Fruit fly (Drosophila melanogaster) whole organism, embryonic: ENCODE measurements around the gene Sfp77F.

Source experiments
- Awh ChIP-seq: fragments of 200-800 bp; sonication (Bioruptor generic); IDR thresholded peaks from 2 replicates; pipeline ENCODE4, ENCODE4 v1.3.6; 2022; ENCODE audit warnings: missing biosample characterization, missing genetic modification characterization
- Blimp-1 ChIP-seq: fragments of 200-800 bp; sonication (Bioruptor generic); optimal IDR thresholded peaks from 3 replicates; lab custom pipeline; 2018; ENCODE audit warnings: missing biosample characterization, missing genetic modification characterization, mild to moderate bottlenecking, moderate library complexity, missing genetic modification reagents
- CG11398 ChIP-seq: fragments of 200-800 bp; sonication (Bioruptor generic); optimal IDR thresholded peaks from 2 replicates; lab custom pipeline; 2016; ENCODE audit warnings: missing biosample characterization, missing genetic modification characterization
- CG11504 ChIP-seq: fragments of 200-800 bp; sonication (Bioruptor generic); optimal IDR thresholded peaks from 3 replicates; lab custom pipeline; 2019; ENCODE audit warnings: missing biosample characterization, mild to moderate bottlenecking, missing genetic modification characterization, moderate library complexity
- CG11723 ChIP-seq: fragments of 200-800 bp; sonication (Bioruptor generic); optimal IDR thresholded peaks from 2 replicates; lab custom pipeline; 2017; ENCODE audit warnings: missing biosample characterization, mild to moderate bottlenecking, missing genetic modification characterization
- CG12155 ChIP-seq: fragments of 200-800 bp; sonication (Bioruptor generic); optimal IDR thresholded peaks from 3 replicates; lab custom pipeline; 2016; ENCODE audit warnings: missing biosample characterization, missing genetic modification characterization
- CG12219 ChIP-seq: fragments of 200-800 bp; sonication (Bioruptor generic); optimal IDR thresholded peaks from 3 replicates; lab custom pipeline; 2018; ENCODE audit warnings: missing biosample characterization, mild to moderate bottlenecking, missing genetic modification characterization
- CG14014 ChIP-seq: fragments of 200-800 bp; sonication (Bioruptor generic); IDR thresholded peaks from 2 replicates; pipeline ENCODE4 v1.3.6; 2022; ENCODE audit warnings: missing biosample characterization, missing genetic modification characterization
- CG14441 ChIP-seq: fragments of 200-800 bp; sonication (Bioruptor generic); IDR thresholded peaks from 2 replicates; pipeline ENCODE4 v1.3.6; 2022; ENCODE audit warnings: missing biosample characterization, missing genetic modification characterization
- CG17612 ChIP-seq: fragments of 200-800 bp; sonication (Bioruptor generic); IDR thresholded peaks from 2 replicates; pipeline ENCODE4 v1.3.6; 2022; ENCODE audit warnings: missing biosample characterization, missing genetic modification characterization
- CG17802 ChIP-seq: fragments of 200-800 bp; sonication (Bioruptor generic); optimal IDR thresholded peaks from 2 replicates; lab custom pipeline; 2018; ENCODE audit warnings: missing biosample characterization, mild to moderate bottlenecking, missing genetic modification characterization, moderate library complexity
- CG18262 ChIP-seq: fragments of 200-800 bp; optimal IDR thresholded peaks from 3 replicates; lab custom pipeline; 2019; ENCODE audit warnings: missing biosample characterization, mild to moderate bottlenecking, missing genetic modification characterization, moderate library complexity
- CG1832 ChIP-seq: fragments of 200-800 bp; sonication (Bioruptor generic); optimal IDR thresholded peaks from 2 replicates; lab custom pipeline; 2017; ENCODE audit warnings: missing biosample characterization, mild to moderate bottlenecking, missing genetic modification characterization, inconsistent platforms
- CG2120 ChIP-seq: fragments of 200-800 bp; sonication (Bioruptor generic); optimal IDR thresholded peaks from 3 replicates; lab custom pipeline; 2016; ENCODE audit warnings: missing biosample characterization, missing genetic modification characterization
- CG2199 ChIP-seq: fragments of 200-800 bp; sonication (Bioruptor generic); IDR thresholded peaks from 3 replicates; pipeline ENCODE4 v1.3.6; 2022; ENCODE audit warnings: missing biosample characterization, missing genetic modification characterization
- CG2712 ChIP-seq: fragments of 200-800 bp; optimal IDR thresholded peaks from 3 replicates; lab custom pipeline; 2019; ENCODE audit warnings: missing biosample characterization, mild to moderate bottlenecking, missing genetic modification characterization, moderate library complexity
- CG31441 ChIP-seq: fragments of 200-800 bp; sonication (Bioruptor generic); IDR thresholded peaks from 2 replicates; pipeline ENCODE4 v1.3.6; 2022; ENCODE audit warnings: missing biosample characterization, missing genetic modification characterization
- CG42726 ChIP-seq: fragments of 200-800 bp; sonication (Bioruptor generic); IDR thresholded peaks from 2 replicates; pipeline ENCODE4 v1.3.6; 2022; ENCODE audit warnings: missing biosample characterization, missing genetic modification characterization; ENCODE audit not compliant: partially characterized antibody
- CG4820 ChIP-seq: fragments of 200-800 bp; sonication (Bioruptor generic); optimal IDR thresholded peaks from 3 replicates; lab custom pipeline; 2016; ENCODE audit warnings: missing biosample characterization, missing genetic modification characterization
- CG6813 ChIP-seq: fragments of 200-800 bp; sonication (Bioruptor generic); optimal IDR thresholded peaks from 2 replicates; lab custom pipeline; 2017; ENCODE audit warnings: missing biosample characterization, missing genetic modification characterization, mild to moderate bottlenecking, moderate library complexity, missing genetic modification reagents
- CG7745 ChIP-seq: fragments of 200-800 bp; sonication (Bioruptor generic); optimal IDR thresholded peaks from 2 replicates; lab custom pipeline; 2018; ENCODE audit warnings: missing biosample characterization, mild to moderate bottlenecking, missing genetic modification characterization, moderate library complexity
- CG8388 ChIP-seq: fragments of 200-800 bp; sonication (Bioruptor generic); optimal IDR thresholded peaks from 2 replicates; lab custom pipeline; 2019; ENCODE audit warnings: missing biosample characterization, mild to moderate bottlenecking, missing genetic modification characterization, moderate library complexity
- Ets65A ChIP-seq: fragments of 200-800 bp; sonication (Bioruptor generic); peaks from one replicate; lab custom pipeline; 2016; ENCODE audit warnings: missing biosample characterization, missing genetic modification characterization
- Fer2 ChIP-seq: fragments of 200-800 bp; sonication (Bioruptor generic); optimal IDR thresholded peaks from 2 replicates; lab custom pipeline; 2018; ENCODE audit warnings: missing biosample characterization, mild to moderate bottlenecking, missing genetic modification characterization, moderate library complexity
- Mrtf ChIP-seq: fragments of 200-800 bp; sonication (Bioruptor generic); IDR thresholded peaks from 3 replicates; pipeline ENCODE4 v1.3.6; 2022; ENCODE audit warnings: missing biosample characterization, missing genetic modification characterization
- NFAT ChIP-seq: fragments of 200-800 bp; sonication (Bioruptor generic); IDR thresholded peaks from 2 replicates; pipeline ENCODE4 v1.3.6; 2022; ENCODE audit warnings: missing biosample characterization, missing genetic modification characterization
- Nf-YC ChIP-seq: fragments of 200-800 bp; optimal IDR thresholded peaks from 3 replicates; lab custom pipeline; 2019; ENCODE audit warnings: missing biosample characterization, mild to moderate bottlenecking, missing genetic modification characterization, moderate library complexity
- YL-1 ChIP-seq: fragments of 200-800 bp; sonication (Bioruptor generic); optimal IDR thresholded peaks from 3 replicates; lab custom pipeline; 2017; ENCODE audit warnings: missing biosample characterization, mild to moderate bottlenecking, missing genetic modification characterization
- ap ChIP-seq: fragments of 200-800 bp; sonication (Bioruptor generic); IDR thresholded peaks from 2 replicates; pipeline ENCODE4 v1.3.6; 2022; ENCODE audit warnings: missing biosample characterization, missing genetic modification characterization
- bigmax ChIP-seq: fragments of 200-800 bp; sonication (Bioruptor generic); optimal IDR thresholded peaks from 2 replicates; lab custom pipeline; 2018; ENCODE audit warnings: missing biosample characterization, mild to moderate bottlenecking, missing genetic modification characterization
- bsh ChIP-seq, 2 experiments: fragments of 200-800 bp; sonication (Bioruptor generic); optimal IDR thresholded peaks; 2 replicates each; lab custom pipeline; 2017 to 2018; ENCODE audit warnings: mild to moderate bottlenecking in 2 of 2, missing biosample characterization in 2 of 2, missing genetic modification characterization in 2 of 2, moderate library complexity in 1 of 2
- cg ChIP-seq: fragments of 200-800 bp; sonication (Bioruptor generic); optimal IDR thresholded peaks from 3 replicates; lab custom pipeline; 2019; ENCODE audit warnings: missing biosample characterization, mild to moderate bottlenecking, missing genetic modification characterization, moderate library complexity
- corto ChIP-seq: fragments of 200-800 bp; sonication (Bioruptor generic); optimal IDR thresholded peaks from 2 replicates; lab custom pipeline; 2016; ENCODE audit warnings: missing biosample characterization, mild to moderate bottlenecking, missing genetic modification characterization, moderate library complexity
- crp ChIP-seq, 2 experiments: fragments of 200-800 bp; sonication (Bioruptor generic); optimal IDR thresholded peaks; 2 replicates in 1 of 2; 3 replicates in 1 of 2; lab custom pipeline; 2017; ENCODE audit warnings: missing biosample characterization in 2 of 2, missing genetic modification characterization in 2 of 2, mild to moderate bottlenecking in 1 of 2, moderate library complexity in 1 of 2
- dmrt11E ChIP-seq: fragments of 200-800 bp; sonication (Bioruptor generic); optimal IDR thresholded peaks from 3 replicates; lab custom pipeline; 2018; ENCODE audit warnings: missing biosample characterization, mild to moderate bottlenecking, missing genetic modification characterization, moderate library complexity
- ewg ChIP-seq: fragments of 200-800 bp; sonication (Bioruptor generic); optimal IDR thresholded peaks from 3 replicates; lab custom pipeline; 2017; ENCODE audit warnings: mild to moderate bottlenecking, missing biosample characterization, missing genetic modification reagents, missing genetic modification characterization
- gcm ChIP-seq: fragments of 200-800 bp; sonication (Bioruptor generic); optimal IDR thresholded peaks from 2 replicates; lab custom pipeline; 2019; ENCODE audit warnings: missing biosample characterization, mild to moderate bottlenecking, missing genetic modification characterization, moderate library complexity
- gem ChIP-seq: fragments of 200-800 bp; sonication (Bioruptor generic); optimal IDR thresholded peaks from 2 replicates; lab custom pipeline; 2019; ENCODE audit warnings: missing biosample characterization, mild to moderate bottlenecking, missing genetic modification characterization, moderate library complexity
- hth ChIP-seq: fragments of >200 bp; optimal IDR thresholded peaks from 2 replicates; lab custom pipeline; 2017; ENCODE audit warnings: inconsistent platforms
- kah ChIP-seq: fragments of 200-800 bp; sonication (Bioruptor generic); optimal IDR thresholded peaks from 2 replicates; lab custom pipeline; 2018; ENCODE audit warnings: missing biosample characterization, mild to moderate bottlenecking, missing genetic modification characterization
- kni ChIP-seq: fragments of 200-800 bp; sonication (Bioruptor generic); optimal IDR thresholded peaks from 3 replicates; lab custom pipeline; 2017; ENCODE audit warnings: mild to moderate bottlenecking, missing biosample characterization, missing genetic modification reagents, missing genetic modification characterization
- nom ChIP-seq: fragments of 200-800 bp; sonication (Bioruptor generic); optimal IDR thresholded peaks from 2 replicates; lab custom pipeline; 2017; ENCODE audit warnings: missing biosample characterization, missing genetic modification characterization, mild to moderate bottlenecking, moderate library complexity, missing genetic modification reagents
- pzg ChIP-seq: fragments of 200-800 bp; sonication (Bioruptor generic); optimal IDR thresholded peaks from 3 replicates; lab custom pipeline; 2018; ENCODE audit warnings: missing biosample characterization, mild to moderate bottlenecking, missing genetic modification characterization, moderate library complexity
- tll ChIP-seq, 2 experiments: fragments of 200-800 bp in 1 of 2; fragments of >200 bp in 1 of 2; sonication (Bioruptor generic) in 1 of 2; optimal IDR thresholded peaks; 2 replicates each; lab custom pipeline; 2017 to 2019; ENCODE audit warnings: missing biosample characterization in 2 of 2, missing genetic modification characterization in 2 of 2, mild to moderate bottlenecking in 1 of 2, moderate library complexity in 1 of 2
- twi ChIP-seq: fragments of 200-800 bp; optimal IDR thresholded peaks from 2 replicates; lab custom pipeline; 2019; ENCODE audit warnings: missing biosample characterization, mild to moderate bottlenecking, missing genetic modification characterization, moderate library complexity
- zen2 ChIP-seq: fragments of 200-800 bp; sonication (Bioruptor generic); IDR thresholded peaks from 3 replicates; pipeline ENCODE4 v1.3.6; 2022; ENCODE audit warnings: missing biosample characterization, missing genetic modification characterization; ENCODE audit not compliant: partially characterized antibody

The Sfp77F gene

DNA sequence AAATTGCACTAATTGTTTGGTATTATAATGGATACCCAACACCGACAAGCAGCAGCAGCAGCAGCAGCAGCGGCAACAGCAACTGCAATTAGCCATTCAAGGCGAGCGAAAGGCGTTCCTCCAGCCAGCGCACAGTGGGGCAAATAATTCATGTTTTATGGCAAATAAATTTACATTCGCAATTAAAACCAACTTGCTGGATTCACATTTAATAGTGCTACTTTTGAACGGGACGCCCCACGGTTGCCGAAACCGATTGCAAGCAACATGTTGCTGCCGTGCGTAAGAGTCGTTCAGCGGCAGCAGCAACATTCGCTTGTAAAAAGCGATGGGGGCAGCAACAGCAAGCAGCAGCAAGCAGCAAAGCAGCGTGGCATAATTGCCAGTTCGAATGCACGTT is 36.5 kb upstream of the Sfp77F start (continued):
- TF ChIP-seq CG11723 (GFP tag; lab: Kevin White, UChicago) (no peak), hth (lab: Kevin White, UChicago) (no peak), CG11504 (tag; lab: Kevin White, UChicago) (peak; percentile 95), NFAT (no peak), CG2199 (GFP tag; lab: Robert Waterston, UW) (peak; percentile 18; the same call in 1 of the 3 replicates), cg (GFP tag; lab: Kevin White, UChicago) (no peak), CG11398 (GFP tag; lab: Kevin White, UChicago) (no peak), CG17802 (tag; lab: Kevin White, UChicago) (no peak), CG1832 (no peak), bigmax (GFP tag; lab: Kevin White, UChicago) (no peak), CG12219 (GFP tag; lab: Kevin White, UChicago) (no peak), tll (GFP tag; optimal IDR thresholded peaks at IDR 0.05; lab: Kevin White, UChicago) (no peak), Nf-YC (tag; lab: Kevin White, UChicago) (no peak), corto (peak; percentile 8), gcm (GFP tag; lab: Kevin White, UChicago) (no peak), Ets65A (GFP tag; lab: Kevin White, UChicago) (peak; percentile 46), CG7745 (tag; lab: Kevin White, UChicago) (no peak), CG17612 (GFP tag; lab: Robert Waterston, UW) (no peak), Mrtf (0 out of 3 replicates have a peak, but pooled peaks have one; percentile 7), nom (GFP tag; lab: Kevin White, UChicago) (peak; percentile 12), crp (GFP tag; optimal IDR thresholded peaks at IDR 0.05; lab: Kevin White, UChicago) (no peak), CG14014 (GFP tag; lab: Robert Waterston, UW) (no peak), CG14441 (GFP tag; lab: Robert Waterston, UW) (no peak), CG2120 (GFP tag; lab: Kevin White, UChicago) (no peak), ewg (GFP tag; lab: Kevin White, UChicago) (no peak), pzg (no peak), CG6813 (no peak)

DNA sequence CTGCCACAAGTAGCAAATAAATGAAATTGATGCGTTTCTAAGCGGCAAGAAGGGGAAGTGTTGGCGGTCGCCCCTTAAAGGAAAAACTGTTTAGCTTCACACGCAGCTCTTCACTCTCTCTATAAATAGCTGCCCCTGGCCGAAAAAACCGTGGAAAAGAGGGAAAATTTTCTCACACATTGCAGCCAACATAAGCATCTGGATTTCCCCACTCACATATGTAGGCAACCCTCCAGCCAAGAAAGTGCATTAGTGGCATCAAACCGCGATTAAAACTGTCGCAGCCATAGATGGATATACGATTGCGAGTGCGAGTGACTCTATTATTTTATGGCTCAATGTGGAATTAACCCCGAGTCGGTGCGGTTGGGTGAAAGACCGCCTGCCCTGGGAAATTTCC is 35.3 kb upstream of the Sfp77F start:
- TF ChIP-seq twi (tag; lab: Kevin White, UChicago) (peak; percentile 91), Ets65A (GFP tag; lab: Kevin White, UChicago) (peak; percentile 27), CG4820 (GFP tag; lab: Kevin White, UChicago) (no peak), kah (peak; percentile 61), CG12155 (no peak), YL-1 (no peak)

DNA sequence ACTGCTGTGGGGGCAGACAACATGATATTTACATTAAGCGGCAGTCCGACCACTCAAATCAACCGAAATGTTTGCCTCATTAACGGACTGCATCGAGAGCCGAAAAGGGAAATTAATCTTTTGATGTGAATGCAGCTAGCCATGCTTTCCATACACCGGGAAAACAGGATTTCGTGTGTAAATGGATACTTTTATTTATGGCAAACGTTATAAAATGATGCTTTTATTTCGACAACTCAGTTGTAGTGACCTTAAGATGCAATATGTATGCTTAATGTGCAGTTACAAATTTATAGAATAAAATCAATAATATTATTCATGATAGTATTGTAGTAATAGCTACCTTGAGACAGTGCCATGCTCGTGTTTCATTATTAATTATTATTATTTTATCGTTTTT is 34.3 kb upstream of the Sfp77F start:
- TF ChIP-seq Fer2, result no peak
- no peak for TF ChIP-seq CG42726 (GFP tag; lab: Robert Waterston, UW)
- no peak for TF ChIP-seq kni (GFP tag; lab: Kevin White, UChicago)
- peak in 1 of 2 experiments; percentile 7 for TF ChIP-seq bsh (GFP tag; optimal IDR thresholded peaks at IDR 0.05; lab: Kevin White, UChicago)
- TF ChIP-seq dmrt11E (tag; lab: Kevin White, UChicago), result peak; percentile 9
- TF ChIP-seq Blimp-1 (GFP tag; lab: Kevin White, UChicago), result peak; percentile 10
- peak; percentile 23 for TF ChIP-seq gem (tag; lab: Kevin White, UChicago)
- no peak for TF ChIP-seq zen2 (GFP tag; lab: Robert Waterston, UW)
- peak; percentile 34; the same call in 1 of the 2 replicates for TF ChIP-seq Awh (GFP tag; lab: Robert Waterston, UW)
- 0 out of 2 replicates have a peak, but pooled peaks have one; percentile 11 for TF ChIP-seq CG31441
- peak; percentile 6 for TF ChIP-seq CG8388 (GFP tag; lab: Kevin White, UChicago)
- peak; percentile 23 for TF ChIP-seq CG2712 (tag; lab: Kevin White, UChicago)
- TF ChIP-seq CG18262 (tag; lab: Kevin White, UChicago), result peak; percentile 27
- TF ChIP-seq ap (GFP tag; lab: Robert Waterston, UW), result no peak
